Worm (Caenorhabditis elegans) whole organism, L4 larva: ENCODE data around the gene R05G6.1.

Experiments
- F26F4.8 ChIP-seq: fragments of 200-800 bp; sonication (Bioruptor generic); conservative IDR thresholded peaks from 2 replicates; pipeline ENCODE4 v1.3.6; 2022; ENCODE audit warnings: missing genetic modification characterization, missing compliant biosample characterization
- F37D6.2 ChIP-seq: sonication (generic microtip); optimal IDR thresholded peaks from 2 replicates; lab custom pipeline; 2016; ENCODE audit warnings: mild to moderate bottlenecking, missing genetic modification characterization, missing compliant biosample characterization
- F44E2.7 ChIP-seq: fragments of 200-800 bp; sonication (Bioruptor generic); IDR thresholded peaks from 2 replicates; pipeline ENCODE4 v2.1.2; 2022; ENCODE audit warnings: missing genetic modification characterization, missing compliant biosample characterization
- T20F7.1 ChIP-seq: fragments of 200-800 bp; sonication (Bioruptor generic); optimal IDR thresholded peaks from 2 replicates; lab custom pipeline; 2018; ENCODE audit warnings: mild to moderate bottlenecking, missing genetic modification characterization, missing compliant biosample characterization
- T26A8.4 ChIP-seq: fragments of 200-800 bp; sonication (Bioruptor generic); IDR thresholded peaks from 2 replicates; pipeline ENCODE4 v1.3.6; 2022; ENCODE audit warnings: missing genetic modification characterization, missing compliant biosample characterization
- Y105C5A.15 ChIP-seq: fragments of 200-800 bp; sonication (Bioruptor generic); IDR thresholded peaks from 2 replicates; pipeline ENCODE4 v1.3.6; 2022; ENCODE audit warnings: missing genetic modification characterization, missing compliant biosample characterization
- Y5F2A.4 ChIP-seq: fragments of 200-800 bp; sonication (Bioruptor generic); optimal IDR thresholded peaks from 2 replicates; lab custom pipeline; 2018; ENCODE audit warnings: mild to moderate bottlenecking, missing genetic modification characterization, missing compliant biosample characterization
- Y75B8A.6 ChIP-seq: fragments of 200-800 bp; sonication (Bioruptor generic); IDR thresholded peaks from 2 replicates; pipeline ENCODE4 v1.3.6; 2022; ENCODE audit warnings: missing genetic modification reagents, missing genetic modification characterization, missing compliant biosample characterization
- ZK337.2 ChIP-seq: fragments of 200-800 bp; sonication (Bioruptor generic); IDR thresholded peaks from 2 replicates; pipeline ENCODE4 v1.3.6; 2022; ENCODE audit warnings: missing genetic modification reagents, missing genetic modification characterization, missing compliant biosample characterization
- aha-1 ChIP-seq: fragments of 150-350 bp; peaks from one replicate; lab custom pipeline; 2014; ENCODE audit warnings: missing biosample characterization, missing genetic modification characterization
- ama-1 ChIP-seq: fragments of 150-350 bp; optimal IDR thresholded peaks from 2 replicates; lab custom pipeline; 2014; ENCODE audit warnings: inconsistent platforms, mixed read lengths
- arid-1 ChIP-seq: fragments of 200-800 bp; sonication (Bioruptor generic); conservative IDR thresholded peaks from 2 replicates; pipeline ENCODE4 v1.3.6; 2022; ENCODE audit warnings: missing genetic modification reagents, missing genetic modification characterization, missing compliant biosample characterization
- attf-4 ChIP-seq: sonication (generic microtip); optimal IDR thresholded peaks from 3 replicates; lab custom pipeline; 2017; ENCODE audit warnings: missing biosample characterization, missing genetic modification characterization
- ceh-20 ChIP-seq: fragments of 200-800 bp; sonication (Bioruptor generic); IDR thresholded peaks from 2 replicates; pipeline ENCODE4 v1.3.6; 2022; ENCODE audit warnings: missing genetic modification reagents, missing genetic modification characterization, missing compliant biosample characterization
- ceh-28 ChIP-seq: fragments of 150-350 bp; optimal IDR thresholded peaks from 2 replicates; lab custom pipeline; 2014; ENCODE audit warnings: missing biosample characterization, missing genetic modification reagents, missing genetic modification characterization
- ceh-62 ChIP-seq: sonication (generic microtip); optimal IDR thresholded peaks from 2 replicates; lab custom pipeline; 2017; ENCODE audit warnings: missing biosample characterization, missing genetic modification characterization
- cey-2 ChIP-seq: sonication (generic microtip); optimal IDR thresholded peaks from 3 replicates; lab custom pipeline; 2017; ENCODE audit warnings: missing genetic modification characterization, mild to moderate bottlenecking, missing compliant biosample characterization, antibody characterized with exemption, borderline replicate concordance; ENCODE audit not compliant: insufficient read depth
- daf-12 ChIP-seq: fragments of 150-350 bp; optimal IDR thresholded peaks from 2 replicates; lab custom pipeline; 2014; ENCODE audit warnings: missing biosample characterization, missing genetic modification reagents, missing genetic modification characterization
- daf-19 ChIP-seq: fragments of 200-800 bp; sonication (Bioruptor generic); conservative IDR thresholded peaks from 2 replicates; pipeline ENCODE4 v1.3.6; 2022; ENCODE audit warnings: missing genetic modification characterization, missing compliant biosample characterization
- daf-8 ChIP-seq: fragments of 200-800 bp; sonication (Bioruptor generic); IDR thresholded peaks from 2 replicates; pipeline ENCODE4 v1.3.6; 2022; ENCODE audit warnings: missing genetic modification characterization, missing compliant biosample characterization
- dpl-1 ChIP-seq: fragments of 150-350 bp; optimal IDR thresholded peaks from 2 replicates; lab custom pipeline; 2014; ENCODE audit warnings: missing biosample characterization, missing genetic modification reagents, missing genetic modification characterization
- egl-27 ChIP-seq: sonication (generic microtip); optimal IDR thresholded peaks from 3 replicates; lab custom pipeline; 2017; ENCODE audit warnings: missing biosample characterization, missing genetic modification reagents, missing genetic modification characterization
- egl-43 ChIP-seq: fragments of 200-800 bp; sonication (Bioruptor generic); IDR thresholded peaks from 2 replicates; pipeline ENCODE4 v1.3.6; 2022; ENCODE audit warnings: missing genetic modification reagents, missing genetic modification characterization, missing compliant biosample characterization
- fkh-10 ChIP-seq: fragments of 150-350 bp; optimal IDR thresholded peaks from 2 replicates; lab custom pipeline; 2014; ENCODE audit warnings: missing biosample characterization, missing genetic modification reagents, missing genetic modification characterization
- hif-1 ChIP-seq, 2 experiments: sonication (generic microtip); optimal IDR thresholded peaks; 2 replicates each; lab custom pipeline; 2016 to 2017; ENCODE audit warnings: missing compliant biosample characterization in 2 of 2, missing genetic modification characterization in 2 of 2, missing genetic modification reagents in 2 of 2, missing genotype in 2 of 2, mild to moderate bottlenecking in 1 of 2
- hlh-30 ChIP-seq: sonication (generic microtip); optimal IDR thresholded peaks from 2 replicates; lab custom pipeline; 2017; ENCODE audit warnings: antibody characterized with exemption, mild to moderate bottlenecking, missing genetic modification characterization, missing compliant biosample characterization; ENCODE audit not compliant: insufficient read depth
- lim-7 ChIP-seq: fragments of 200-800 bp; sonication (Bioruptor generic); IDR thresholded peaks from 2 replicates; pipeline ENCODE4 v1.3.6; 2022; ENCODE audit warnings: missing genetic modification characterization, missing compliant biosample characterization
- lin-1 ChIP-seq: fragments of 200-800 bp; sonication (Bioruptor generic); IDR thresholded peaks from 2 replicates; pipeline ENCODE4 v1.3.6; 2022; ENCODE audit warnings: missing genetic modification reagents, missing genetic modification characterization, missing compliant biosample characterization
- lin-13 ChIP-seq: fragments of 150-350 bp; optimal IDR thresholded peaks from 2 replicates; lab custom pipeline; 2014; ENCODE audit warnings: missing biosample characterization, missing genetic modification reagents, missing genetic modification characterization
- lin-15B ChIP-seq: fragments of 150-350 bp; sonication (generic microtip); optimal IDR thresholded peaks from 3 replicates; lab custom pipeline; 2014; ENCODE audit warnings: missing biosample characterization, missing genetic modification characterization
- lin-29 ChIP-seq: fragments of 200-800 bp; sonication (Bioruptor generic); IDR thresholded peaks from 2 replicates; pipeline ENCODE4 v1.3.6; 2022; ENCODE audit warnings: missing genetic modification reagents, missing genetic modification characterization, missing compliant biosample characterization
- madf-5 ChIP-seq, 2 experiments: fragments of 200-800 bp; sonication (Bioruptor generic); IDR thresholded peaks; 2 replicates each; pipeline ENCODE4 v1.3.6; 2022; ENCODE audit warnings: missing compliant biosample characterization in 2 of 2, missing genetic modification characterization in 2 of 2
- mdl-1 ChIP-seq, 2 experiments: fragments of 150-350 bp in 1 of 2; sonication (generic microtip) in 1 of 2; optimal IDR thresholded peaks; 2 replicates each; lab custom pipeline; 2014 to 2017; ENCODE audit warnings: missing biosample characterization in 2 of 2, missing genetic modification characterization in 2 of 2
- mdt-29 ChIP-seq: fragments of 200-800 bp; sonication (Bioruptor generic); IDR thresholded peaks from 2 replicates; pipeline ENCODE4 v1.3.6; 2022; ENCODE audit warnings: missing genetic modification reagents, missing genetic modification characterization, missing compliant biosample characterization
- nhr-11 ChIP-seq: fragments of 150-350 bp; optimal IDR thresholded peaks from 2 replicates; lab custom pipeline; 2014; ENCODE audit warnings: missing biosample characterization, missing genetic modification characterization
- nhr-28 ChIP-seq: fragments of 150-350 bp; optimal IDR thresholded peaks from 2 replicates; lab custom pipeline; 2014; ENCODE audit warnings: missing biosample characterization, missing genetic modification characterization
- nhr-42 ChIP-seq: fragments of 200-800 bp; sonication (Bioruptor generic); IDR thresholded peaks from 2 replicates; pipeline ENCODE4 v1.3.6; 2022; ENCODE audit warnings: missing genetic modification characterization, missing compliant biosample characterization
- nhr-48 ChIP-seq: sonication (generic microtip); optimal IDR thresholded peaks from 2 replicates; lab custom pipeline; 2016; ENCODE audit warnings: mild to moderate bottlenecking, missing genetic modification characterization, missing compliant biosample characterization
- nhr-6 ChIP-seq: fragments of 150-350 bp; optimal IDR thresholded peaks from 2 replicates; lab custom pipeline; 2014; ENCODE audit warnings: missing biosample characterization, missing genetic modification characterization
- nhr-76 ChIP-seq: fragments of 150-350 bp; optimal IDR thresholded peaks from 2 replicates; lab custom pipeline; 2014; ENCODE audit warnings: missing biosample characterization, missing genetic modification characterization
- nhr-77 ChIP-seq: fragments of 150-350 bp; optimal IDR thresholded peaks from 2 replicates; lab custom pipeline; 2014; ENCODE audit warnings: missing biosample characterization, missing genetic modification characterization
- pqm-1 ChIP-seq: sonication (generic microtip); optimal IDR thresholded peaks from 2 replicates; lab custom pipeline; 2017; ENCODE audit warnings: missing biosample characterization, missing genetic modification characterization
- spr-1 ChIP-seq: sonication (generic microtip); optimal IDR thresholded peaks from 2 replicates; lab custom pipeline; 2016; ENCODE audit warnings: mild to moderate bottlenecking, missing genetic modification characterization, missing compliant biosample characterization
- unc-130 ChIP-seq: sonication (generic microtip); optimal IDR thresholded peaks from 2 replicates; lab custom pipeline; 2016; ENCODE audit warnings: missing genetic modification reagents, missing genetic modification characterization, missing compliant biosample characterization
- unc-39 ChIP-seq: sonication (generic microtip); optimal IDR thresholded peaks from 2 replicates; lab custom pipeline; 2017; ENCODE audit warnings: missing biosample characterization, missing genetic modification characterization
- unc-62 ChIP-seq, 3 experiments: fragments of 150-350 bp in 1 of 3; sonication (generic microtip); optimal IDR thresholded peaks in 2 of 3; peaks in 1 of 3; 1 replicate in 1 of 3; 2 replicates in 2 of 3; lab custom pipeline; 2014 to 2017; ENCODE audit warnings: missing biosample characterization in 3 of 3, missing genetic modification characterization in 3 of 3, missing genetic modification reagents in 3 of 3, missing genotype in 1 of 3
- vab-7 ChIP-seq: fragments of 200-800 bp; sonication (Bioruptor generic); IDR thresholded peaks from 2 replicates; pipeline ENCODE4 v1.3.6; 2022; ENCODE audit warnings: missing genetic modification reagents, missing genetic modification characterization, missing compliant biosample characterization
- zag-1 ChIP-seq: fragments of 150-350 bp; optimal IDR thresholded peaks from 2 replicates; lab custom pipeline; 2014; ENCODE audit warnings: missing biosample characterization, missing genetic modification characterization
- zip-2 ChIP-seq: fragments of 150-350 bp; optimal IDR thresholded peaks from 2 replicates; lab custom pipeline; 2014; ENCODE audit warnings: missing biosample characterization, missing genetic modification characterization
- ztf-11 ChIP-seq: fragments of 150-350 bp; optimal IDR thresholded peaks from 2 replicates; lab custom pipeline; 2014; ENCODE audit warnings: missing biosample characterization, missing genetic modification characterization

R05G6.1 gene

DNA sequence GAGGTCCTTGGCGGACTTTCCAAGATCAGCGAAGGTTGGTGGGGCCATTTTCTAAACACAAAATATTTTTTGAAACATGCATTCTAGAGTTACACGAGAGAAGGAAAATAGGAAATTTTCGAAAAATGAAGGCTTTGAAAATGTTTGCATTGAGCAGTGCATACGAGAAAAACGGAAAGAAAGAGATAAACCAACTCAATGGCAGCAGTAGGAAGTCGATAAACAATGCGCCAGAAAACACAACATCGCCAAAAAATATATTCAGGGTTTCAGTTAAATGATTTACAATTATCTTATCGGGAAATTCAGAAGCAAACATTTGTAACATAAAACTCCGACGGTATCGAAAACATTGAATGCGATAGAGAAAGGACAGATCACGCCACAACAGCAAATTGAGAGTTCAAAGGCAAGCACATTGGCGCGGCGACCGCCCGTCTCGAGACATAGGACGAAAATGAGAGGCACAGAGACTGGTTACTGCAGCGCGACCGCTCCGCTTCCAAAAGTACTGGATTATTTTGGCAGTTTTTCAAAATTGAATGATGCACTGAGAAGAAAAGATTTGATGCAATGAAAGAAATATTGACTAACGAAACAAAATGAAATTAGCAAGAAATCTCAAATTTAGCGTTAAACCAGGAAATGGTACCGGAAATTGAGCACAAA is 24.5 kb upstream of the R05G6.1 start, which contains the start of the genes vdac-1 and R05G6.5:
TSS of gene vdac-1 (minus strand) at position 51 of the 669 bp plus-strand sequence.
TSS of gene R05G6.5 (plus strand) at position 527 of the 669 bp plus-strand sequence.
- TF ChIP-seq F26F4.8 (GFP tag; lab: Robert Waterston, UW), result no peak
- TF ChIP-seq lin-15B (tag; lab: Kevin White, UChicago), result no peak
- TF ChIP-seq daf-8 (GFP tag; lab: Robert Waterston, UW), result no peak
- TF ChIP-seq ceh-62 (tag; lab: Kevin White, UChicago), result no peak
- TF ChIP-seq nhr-76 (tag; lab: Kevin White, UChicago), result no peak
- TF ChIP-seq attf-4 (tag; lab: Kevin White, UChicago), result no peak
- no peak for TF ChIP-seq ceh-28 (tag; lab: Kevin White, UChicago)
- peak; percentile 83 for TF ChIP-seq pqm-1 (tag; lab: Kevin White, UChicago)
- TF ChIP-seq daf-19 (GFP tag; lab: Robert Waterston, UW), result no peak
- no peak for TF ChIP-seq ztf-11 (tag; lab: Kevin White, UChicago)
- peak; percentile 89 for TF ChIP-seq nhr-6 (tag; lab: Kevin White, UChicago)
- peak; percentile 93 for TF ChIP-seq nhr-28
- no peak for TF ChIP-seq unc-62 (GFP tag; optimal IDR thresholded peaks at IDR 0.05 in 1 of 2; lab: Kevin White, UChicago)
- TF ChIP-seq unc-62 (tag; optimal IDR thresholded peaks at IDR 0.05; lab: Kevin White, UChicago), result no peak
- peak; percentile 92 for TF ChIP-seq hlh-30 (tag; lab: Kevin White, UChicago)
- no peak for TF ChIP-seq cey-2 (tag; lab: Kevin White, UChicago)
- TF ChIP-seq nhr-42 (GFP tag; lab: Robert Waterston, UW), result peak; percentile 71; the same call in 1 of the 2 replicates
- peak; percentile 16 for TF ChIP-seq spr-1 (tag; lab: Kevin White, UChicago)
- TF ChIP-seq arid-1 (GFP tag; lab: Robert Waterston, UW), result no peak
- TF ChIP-seq mdt-29 (GFP tag; lab: Robert Waterston, UW), result no peak
- peak; percentile 59 for TF ChIP-seq T26A8.4
- peak; percentile 13 for TF ChIP-seq F37D6.2
- TF ChIP-seq unc-130, result no peak
- TF ChIP-seq hif-1 (tag; optimal IDR thresholded peaks at IDR 0.05; lab: Kevin White, UChicago), result peak; percentile 3 to 63
- TF ChIP-seq lim-7 (GFP tag; lab: Robert Waterston, UW), result peak; percentile 13; the same call in 1 of the 2 replicates
- no peak for TF ChIP-seq unc-39
- no peak for TF ChIP-seq Y5F2A.4 (GFP tag; lab: Kevin White, UChicago)
- peak; percentile 65; the same call in 1 of the 2 replicates for TF ChIP-seq lin-1
- no peak for TF ChIP-seq ZK337.2 (GFP tag; lab: Robert Waterston, UW)
- TF ChIP-seq dpl-1 (GFP tag; lab: Kevin White, UChicago), result peak; percentile 89
- no peak for TF ChIP-seq egl-27
- TF ChIP-seq lin-13 (GFP tag; lab: Kevin White, UChicago), result peak; percentile 72
- TF ChIP-seq vab-7 (GFP tag; lab: Robert Waterston, UW), result peak; percentile 57
- TF ChIP-seq lin-29 (GFP tag; lab: Robert Waterston, UW), result 0 out of 2 replicates have a peak, but pooled peaks have one; percentile 22
- peak; percentile 24 for TF ChIP-seq ama-1 (lab: Kevin White, UChicago)
- TF ChIP-seq nhr-77 (tag; lab: Kevin White, UChicago), result peak; percentile 90
- peak; percentile 84 for TF ChIP-seq ceh-20 (GFP tag; lab: Robert Waterston, UW)
- 0 out of 2 replicates have a peak, but pooled peaks have one; percentile 18 for TF ChIP-seq Y75B8A.6
- no peak for TF ChIP-seq daf-12 (tag; lab: Kevin White, UChicago)
- peak; percentile 11 for TF ChIP-seq nhr-48 (tag; lab: Kevin White, UChicago)
- no peak for TF ChIP-seq Y105C5A.15 (GFP tag; lab: Robert Waterston, UW)
- TF ChIP-seq T20F7.1 (GFP tag; lab: Kevin White, UChicago), result peak; percentile 88
- no peak for TF ChIP-seq zag-1 (tag; lab: Kevin White, UChicago)
- TF ChIP-seq fkh-10 (GFP tag; lab: Kevin White, UChicago), result peak; percentile 39
- peak; percentile 83 for TF ChIP-seq aha-1 (tag; lab: Kevin White, UChicago)
- TF ChIP-seq egl-43 (GFP tag; lab: Robert Waterston, UW), result no peak
- 0 out of 2 replicates have a peak, but pooled peaks have one; percentile 21 for TF ChIP-seq F44E2.7 (GFP tag; lab: Robert Waterston, UW)
- TF ChIP-seq madf-5 (GFP tag; IDR thresholded peaks at IDR 0.05; lab: Robert Waterston, UW), result 0 out of 4 replicates have a peak, but pooled peaks of 1 of the 2 experiments have one; percentile 51
- peak; percentile 75 for TF ChIP-seq nhr-11 (tag; lab: Kevin White, UChicago)
- TF ChIP-seq mdl-1 (tag; optimal IDR thresholded peaks at IDR 0.05; lab: Kevin White, UChicago), result peak in 1 of 2 experiments; percentile 78
- peak; percentile 10 for TF ChIP-seq zip-2
